Fruit fly (Drosophila melanogaster) whole organism, embryonic: Measurements from ENCODE around the gene CG7377.
A peak's percentile ranks its signal among the peaks of the same experiment; 100 is the strongest.

ENCODE experiments used
- Blimp-1 ChIP-seq: fragments of 200-800 bp; sonication (Bioruptor generic); optimal IDR thresholded peaks from 3 replicates; lab custom pipeline; 2018; ENCODE audit warnings: missing biosample characterization, missing genetic modification characterization, mild to moderate bottlenecking, moderate library complexity, missing genetic modification reagents
- CG10431 ChIP-seq: fragments of 200-800 bp; sonication (Bioruptor generic); optimal IDR thresholded peaks from 3 replicates; lab custom pipeline; 2018; ENCODE audit warnings: missing biosample characterization, mild to moderate bottlenecking, missing genetic modification characterization
- CG10462 ChIP-seq: fragments of 200-800 bp; sonication (Bioruptor generic); optimal IDR thresholded peaks from 2 replicates; lab custom pipeline; 2016; ENCODE audit warnings: missing biosample characterization, missing genetic modification characterization
- CG13424 ChIP-seq: fragments of 200-800 bp; sonication (Bioruptor generic); optimal IDR thresholded peaks from 2 replicates; lab custom pipeline; 2019; ENCODE audit warnings: missing biosample characterization, mild to moderate bottlenecking, missing genetic modification characterization, moderate library complexity
- CG13624 ChIP-seq: fragments of 200-800 bp; sonication (Bioruptor generic); optimal IDR thresholded peaks from 2 replicates; lab custom pipeline; 2016; ENCODE audit warnings: missing biosample characterization, missing genetic modification characterization
- CG14441 ChIP-seq: fragments of 200-800 bp; sonication (Bioruptor generic); IDR thresholded peaks from 2 replicates; pipeline ENCODE4 v1.3.6; 2022; ENCODE audit warnings: missing biosample characterization, missing genetic modification characterization
- CG14710 ChIP-seq: fragments of 200-800 bp; sonication (Bioruptor generic); optimal IDR thresholded peaks from 3 replicates; lab custom pipeline; 2019; ENCODE audit warnings: missing biosample characterization, mild to moderate bottlenecking, missing genetic modification characterization, moderate library complexity
- CG1602 ChIP-seq: fragments of 200-800 bp; sonication (Bioruptor generic); optimal IDR thresholded peaks from 3 replicates; lab custom pipeline; 2016; ENCODE audit warnings: missing biosample characterization, missing genetic modification characterization
- CG17359 ChIP-seq: fragments of 200-800 bp; sonication (Bioruptor generic); optimal IDR thresholded peaks from 3 replicates; lab custom pipeline; 2018; ENCODE audit warnings: missing biosample characterization, mild to moderate bottlenecking, missing genetic modification characterization, moderate library complexity
- CG17385 ChIP-seq: fragments of 200-800 bp; sonication (Bioruptor generic); optimal IDR thresholded peaks from 3 replicates; lab custom pipeline; 2018; ENCODE audit warnings: missing biosample characterization, mild to moderate bottlenecking, missing genetic modification characterization
- CG17829 ChIP-seq: fragments of 200-800 bp; optimal IDR thresholded peaks from 2 replicates; lab custom pipeline; 2019; ENCODE audit warnings: missing biosample characterization, mild to moderate bottlenecking, missing genetic modification characterization, moderate library complexity
- CG18262 ChIP-seq: fragments of 200-800 bp; optimal IDR thresholded peaks from 3 replicates; lab custom pipeline; 2019; ENCODE audit warnings: missing biosample characterization, mild to moderate bottlenecking, missing genetic modification characterization, moderate library complexity
- CG2202 ChIP-seq: fragments of 200-800 bp; sonication (Bioruptor generic); optimal IDR thresholded peaks from 2 replicates; lab custom pipeline; 2018; ENCODE audit warnings: missing biosample characterization, mild to moderate bottlenecking, missing genetic modification characterization
- CG30403 ChIP-seq: fragments of 200-800 bp; sonication (Bioruptor generic); optimal IDR thresholded peaks from 3 replicates; lab custom pipeline; 2016; ENCODE audit warnings: missing biosample characterization, missing genetic modification characterization
- CG32532 ChIP-seq: fragments of 200-800 bp; sonication (Bioruptor generic); IDR thresholded peaks from 2 replicates; pipeline ENCODE4 v1.3.6; 2022; ENCODE audit warnings: missing biosample characterization, missing genetic modification characterization
- CG3407 ChIP-seq: fragments of 200-800 bp; sonication (Bioruptor generic); optimal IDR thresholded peaks from 2 replicates; lab custom pipeline; 2018; ENCODE audit warnings: missing biosample characterization, mild to moderate bottlenecking, missing genetic modification characterization
- CG4707 ChIP-seq: fragments of 200-800 bp; sonication (Bioruptor generic); optimal IDR thresholded peaks from 2 replicates; lab custom pipeline; 2018; ENCODE audit warnings: missing biosample characterization, mild to moderate bottlenecking, missing genetic modification characterization, moderate library complexity
- CG7987 ChIP-seq: fragments of 200-800 bp; sonication (Bioruptor generic); optimal IDR thresholded peaks from 2 replicates; lab custom pipeline; 2018; ENCODE audit warnings: missing biosample characterization, mild to moderate bottlenecking, missing genetic modification characterization, moderate library complexity
- CG9609 ChIP-seq: fragments of 200-800 bp; sonication (Bioruptor generic); optimal IDR thresholded peaks from 3 replicates; lab custom pipeline; 2016; ENCODE audit warnings: missing biosample characterization, missing genetic modification characterization
- CHES-1-like ChIP-seq: fragments of 200-800 bp; sonication (Bioruptor generic); optimal IDR thresholded peaks from 2 replicates; lab custom pipeline; 2016; ENCODE audit warnings: missing biosample characterization, missing genetic modification characterization
- D ChIP-seq, 2 experiments: fragments of 200-800 bp in 1 of 2; fragments of >200 bp in 1 of 2; sonication (Bioruptor generic) in 1 of 2; optimal IDR thresholded peaks; 2 replicates in 1 of 2; 3 replicates in 1 of 2; lab custom pipeline; 2017; ENCODE audit warnings: mild to moderate bottlenecking in 1 of 2, missing biosample characterization in 1 of 2, missing genetic modification characterization in 1 of 2, missing genetic modification reagents in 1 of 2
- Dip2 ChIP-seq: fragments of 200-800 bp; sonication (Bioruptor generic); IDR thresholded peaks from 2 replicates; pipeline ENCODE4 v1.3.6; 2022; ENCODE audit warnings: missing biosample characterization, missing genetic modification characterization
- Eip74EF ChIP-seq, 2 experiments: fragments of 200-800 bp in 1 of 2; fragments of >200 bp in 1 of 2; sonication (Bioruptor generic) in 1 of 2; optimal IDR thresholded peaks; 2 replicates each; lab custom pipeline; 2017 to 2019; ENCODE audit warnings: missing biosample characterization in 2 of 2, missing genetic modification characterization in 2 of 2, mild to moderate bottlenecking in 1 of 2, moderate library complexity in 1 of 2
- Elba2 ChIP-seq: fragments of 200-800 bp; sonication (Bioruptor generic); optimal IDR thresholded peaks from 3 replicates; lab custom pipeline; 2016; ENCODE audit warnings: missing biosample characterization, missing genetic modification characterization
- HHEX ChIP-seq: fragments of 200-800 bp; sonication (Bioruptor generic); optimal IDR thresholded peaks from 3 replicates; lab custom pipeline; 2017; ENCODE audit warnings: missing biosample characterization, mild to moderate bottlenecking, missing genetic modification characterization, missing genetic modification reagents
- Hey ChIP-seq: fragments of 200-800 bp; sonication (Bioruptor generic); optimal IDR thresholded peaks from 3 replicates; lab custom pipeline; 2018; ENCODE audit warnings: missing biosample characterization, mild to moderate bottlenecking, missing genetic modification characterization
- Hr78 ChIP-seq, 2 experiments: fragments of 200-800 bp in 1 of 2; fragments of >200 bp in 1 of 2; sonication (Bioruptor generic) in 1 of 2; optimal IDR thresholded peaks; 2 replicates each; lab custom pipeline; 2017 to 2019; ENCODE audit warnings: missing biosample characterization in 2 of 2, missing genetic modification characterization in 2 of 2, mild to moderate bottlenecking in 1 of 2, moderate library complexity in 1 of 2
- Pdp1 ChIP-seq, 2 experiments: fragments of 200-800 bp; sonication (Bioruptor generic); optimal IDR thresholded peaks; 3 replicates each; lab custom pipeline; 2016; ENCODE audit warnings: missing biosample characterization in 2 of 2, missing genetic modification characterization in 2 of 2, mild to moderate bottlenecking in 1 of 2, moderate library complexity in 1 of 2
- Sox102F ChIP-seq: fragments of 200-800 bp; sonication (Bioruptor generic); optimal IDR thresholded peaks from 2 replicates; lab custom pipeline; 2018; ENCODE audit warnings: missing biosample characterization, mild to moderate bottlenecking, missing genetic modification characterization, moderate library complexity
- Ssrp ChIP-seq: fragments of 200-800 bp; sonication (Bioruptor generic); optimal IDR thresholded peaks from 2 replicates; lab custom pipeline; 2018; ENCODE audit warnings: missing biosample characterization, mild to moderate bottlenecking, missing genetic modification characterization, moderate library complexity
- Vsx1 ChIP-seq: fragments of 200-800 bp; sonication (Bioruptor generic); optimal IDR thresholded peaks from 2 replicates; lab custom pipeline; 2017; ENCODE audit warnings: missing biosample characterization, mild to moderate bottlenecking, missing genetic modification characterization, missing genetic modification reagents
- bsh ChIP-seq, 2 experiments: fragments of 200-800 bp; sonication (Bioruptor generic); optimal IDR thresholded peaks; 2 replicates each; lab custom pipeline; 2017 to 2018; ENCODE audit warnings: mild to moderate bottlenecking in 2 of 2, missing biosample characterization in 2 of 2, missing genetic modification characterization in 2 of 2, moderate library complexity in 1 of 2
- chif ChIP-seq, 2 experiments: fragments of 200-800 bp; sonication (Bioruptor generic); optimal IDR thresholded peaks; 3 replicates each; lab custom pipeline; 2016; ENCODE audit warnings: missing biosample characterization in 2 of 2, missing genetic modification characterization in 2 of 2
- eve ChIP-seq, 2 experiments: fragments of >200 bp; optimal IDR thresholded peaks; 2 replicates each; lab custom pipeline; 2017; ENCODE audit warnings: missing biosample characterization in 2 of 2, missing genetic modification characterization in 2 of 2
- exex ChIP-seq: fragments of 200-800 bp; sonication (Bioruptor generic); optimal IDR thresholded peaks from 4 replicates; lab custom pipeline; 2018; ENCODE audit warnings: missing biosample characterization, mild to moderate bottlenecking, missing genetic modification characterization, moderate library complexity
- gce ChIP-seq: fragments of 200-800 bp; sonication (Bioruptor generic); IDR thresholded peaks from 3 replicates; pipeline ENCODE4 v1.3.6; 2022; ENCODE audit warnings: missing biosample characterization, missing genetic modification characterization
- gcm ChIP-seq: fragments of 200-800 bp; sonication (Bioruptor generic); optimal IDR thresholded peaks from 2 replicates; lab custom pipeline; 2019; ENCODE audit warnings: missing biosample characterization, mild to moderate bottlenecking, missing genetic modification characterization, moderate library complexity
- grau ChIP-seq: fragments of 200-800 bp; optimal IDR thresholded peaks from 3 replicates; lab custom pipeline; 2019; ENCODE audit warnings: missing biosample characterization, mild to moderate bottlenecking, missing genetic modification characterization, moderate library complexity
- gsb-n ChIP-seq: fragments of 200-800 bp; sonication (Bioruptor generic); optimal IDR thresholded peaks from 3 replicates; lab custom pipeline; 2018; ENCODE audit warnings: missing biosample characterization, mild to moderate bottlenecking, missing genetic modification characterization
- lov ChIP-seq, 2 experiments: fragments of 200-800 bp in 1 of 2; fragments of >200 bp in 1 of 2; sonication (Bioruptor generic) in 1 of 2; IDR thresholded peaks in 1 of 2; optimal IDR thresholded peaks in 1 of 2; 2 replicates in 1 of 2; 3 replicates in 1 of 2; pipeline versions ENCODE4 v1.3.6 to Lab custom; 2017 to 2022; ENCODE audit warnings: missing biosample characterization in 1 of 2, missing genetic modification characterization in 1 of 2
- nerfin-1 ChIP-seq: fragments of 200-800 bp; sonication (Bioruptor generic); optimal IDR thresholded peaks from 3 replicates; lab custom pipeline; 2019; ENCODE audit warnings: missing biosample characterization, mild to moderate bottlenecking, missing genetic modification characterization, moderate library complexity
- nmo ChIP-seq: fragments of 200-800 bp; sonication (Bioruptor generic); optimal IDR thresholded peaks from 2 replicates; lab custom pipeline; 2018; ENCODE audit warnings: missing biosample characterization, mild to moderate bottlenecking, missing genetic modification characterization, moderate library complexity
- oc ChIP-seq: fragments of 200-800 bp; sonication (Bioruptor generic); optimal IDR thresholded peaks from 2 replicates; lab custom pipeline; 2018; ENCODE audit warnings: missing biosample characterization, mild to moderate bottlenecking, missing genetic modification characterization, moderate library complexity
- org-1 ChIP-seq: fragments of 200-800 bp; sonication (Bioruptor generic); optimal IDR thresholded peaks from 2 replicates; lab custom pipeline; 2017; ENCODE audit warnings: missing biosample characterization, missing genetic modification characterization
- ranshi ChIP-seq: fragments of 200-800 bp; sonication (Bioruptor generic); IDR thresholded peaks from 2 replicates; pipeline ENCODE4 v1.3.6; 2022; ENCODE audit warnings: missing biosample characterization, missing genetic modification characterization
- slp2 ChIP-seq: fragments of 200-800 bp; sonication (Bioruptor generic); optimal IDR thresholded peaks from 2 replicates; lab custom pipeline; 2016; ENCODE audit warnings: missing biosample characterization, missing genetic modification characterization
- sug ChIP-seq: fragments of 200-800 bp; optimal IDR thresholded peaks from 2 replicates; lab custom pipeline; 2019; ENCODE audit warnings: missing biosample characterization, mild to moderate bottlenecking, missing genetic modification characterization, moderate library complexity
- ttk ChIP-seq: fragments of 200-800 bp; sonication (Bioruptor generic); IDR thresholded peaks from 2 replicates; pipeline ENCODE4 v2.1.2; 2022; ENCODE audit warnings: missing biosample characterization, missing genetic modification characterization

Gene CG7377

DNA sequence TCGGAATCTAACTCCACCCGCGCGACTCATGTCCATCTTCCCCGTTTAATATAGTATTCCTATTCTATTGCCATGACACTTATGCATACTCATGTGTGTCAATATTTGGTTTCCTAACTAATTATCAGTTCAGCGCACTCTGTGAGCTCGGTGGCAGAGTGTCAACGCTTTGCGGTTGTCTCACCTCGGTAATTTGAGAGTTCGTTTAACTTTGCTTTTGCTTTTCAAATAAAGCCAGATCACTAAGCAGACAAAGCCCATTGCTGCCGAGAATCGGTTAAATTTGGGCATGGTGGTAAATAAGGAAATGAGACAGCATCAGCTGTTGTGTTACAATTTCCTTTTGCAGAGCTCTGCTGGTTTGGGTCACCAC is 49.2 kb upstream of the CG7377 start (continued):
- TF ChIP-seq CG1602 (GFP tag; lab: Kevin White, UChicago) (no peak), D (optimal IDR thresholded peaks at IDR 0.05; lab: Kevin White, UChicago) (no peak), D (GFP tag; optimal IDR thresholded peaks at IDR 0.05; lab: Kevin White, UChicago) (peak; percentile 29), CG2202 (tag; lab: Kevin White, UChicago) (peak; percentile 72), gcm (GFP tag; lab: Kevin White, UChicago) (peak; percentile 7), Elba2 (no peak), Hr78 (GFP tag; optimal IDR thresholded peaks at IDR 0.05; lab: Kevin White, UChicago) (peak in 1 of 2 experiments; percentile 58), Pdp1 (GFP tag; optimal IDR thresholded peaks at IDR 0.05; lab: Kevin White, UChicago) (peak in 1 of 2 experiments; percentile 10), grau (tag; lab: Kevin White, UChicago) (peak; percentile 1), CG14710 (tag; lab: Kevin White, UChicago) (peak; percentile 27), oc (tag; lab: Kevin White, UChicago) (no peak), CHES-1-like (GFP tag; lab: Kevin White, UChicago) (peak; percentile 8), CG14441 (GFP tag; lab: Robert Waterston, UW) (no peak), ranshi (GFP tag; lab: Robert Waterston, UW) (peak; percentile 16; the same call in 1 of the 2 replicates), org-1 (peak; percentile 57), CG13624 (GFP tag; lab: Kevin White, UChicago) (no peak), slp2 (GFP tag; lab: Kevin White, UChicago) (no peak), sug (tag; lab: Kevin White, UChicago) (peak; percentile 16), CG17385 (peak; percentile 17), Ssrp (no peak), HHEX (GFP tag; lab: Kevin White, UChicago) (peak; percentile 68), CG7987 (peak; percentile 80), Eip74EF (GFP tag; optimal IDR thresholded peaks at IDR 0.05; lab: Kevin White, UChicago) (peak in 1 of 2 experiments; percentile 90), ttk (no peak), Vsx1 (GFP tag; lab: Kevin White, UChicago) (peak; percentile 80), CG10431 (GFP tag; lab: Kevin White, UChicago) (peak; percentile 23), bsh (GFP tag; optimal IDR thresholded peaks at IDR 0.05; lab: Kevin White, UChicago) (peak in 1 of 2 experiments; percentile 54), gsb-n (peak; percentile 55), eve (GFP tag; optimal IDR thresholded peaks at IDR 0.05; lab: Kevin White, UChicago) (peak in 1 of 2 experiments; percentile 16), Blimp-1 (GFP tag; lab: Kevin White, UChicago) (peak; percentile 45), Sox102F (GFP tag; lab: Kevin White, UChicago) (no peak), exex (tag; lab: Kevin White, UChicago) (peak; percentile 13), CG17829 (peak; percentile 25), CG32532 (GFP tag; lab: Robert Waterston, UW) (no peak), gce (peak; percentile 53; the same call in 1 of the 3 replicates), Dip2 (GFP tag; lab: Robert Waterston, UW) (no peak), CG4707 (GFP tag; lab: Kevin White, UChicago) (peak; percentile 40), lov (optimal IDR thresholded peaks at IDR 0.05; lab: Kevin White, UChicago) (no peak), lov (GFP tag; IDR thresholded peaks at IDR 0.05; lab: Robert Waterston, UW) (0 out of 3 replicates have a peak, but pooled peaks have one; percentile 12), CG17359 (tag; lab: Kevin White, UChicago) (peak; percentile 24), CG30403 (GFP tag; lab: Kevin White, UChicago) (no peak), CG3407 (GFP tag; lab: Kevin White, UChicago) (peak; percentile 63), CG18262 (peak; percentile 20), chif (GFP tag; optimal IDR thresholded peaks at IDR 0.05; lab: Kevin White, UChicago) (no peak), CG10462 (GFP tag; lab: Kevin White, UChicago) (no peak), Hey (tag; lab: Kevin White, UChicago) (peak; percentile 3), nmo (GFP tag; lab: Kevin White, UChicago) (no peak), CG13424 (tag; lab: Kevin White, UChicago) (peak; percentile 28), CG9609 (GFP tag; lab: Kevin White, UChicago) (no peak), nerfin-1 (peak; percentile 8)
